Fruit fly (Drosophila melanogaster) whole organism, adult: Measurements from ENCODE around the gene CG10418.

ENCODE experiments used
- CG11617 ChIP-seq: fragments of 200-800 bp; sonication (Bioruptor generic); optimal IDR thresholded peaks from 2 replicates; lab custom pipeline; 2017; ENCODE audit warnings: mild to moderate bottlenecking, missing biosample characterization, missing genetic modification reagents, missing genetic modification characterization
- CG12768 ChIP-seq: fragments of 200-800 bp; sonication (Bioruptor generic); optimal IDR thresholded peaks from 2 replicates; lab custom pipeline; 2017; ENCODE audit warnings: missing biosample characterization, missing genetic modification characterization, mild to moderate bottlenecking, moderate library complexity, missing genetic modification reagents
- CG14711 ChIP-seq: fragments of 200-800 bp; sonication (Bioruptor generic); optimal IDR thresholded peaks from 2 replicates; lab custom pipeline; 2018; ENCODE audit warnings: missing biosample characterization, mild to moderate bottlenecking, missing genetic modification characterization, moderate library complexity
- CG1620 ChIP-seq: fragments of 200-800 bp; sonication (Bioruptor generic); optimal IDR thresholded peaks from 2 replicates; lab custom pipeline; 2016; ENCODE audit warnings: missing biosample characterization, missing genetic modification characterization
- CG33017 ChIP-seq: fragments of 200-800 bp; sonication (Bioruptor generic); optimal IDR thresholded peaks from 2 replicates; lab custom pipeline; 2018; ENCODE audit warnings: missing biosample characterization, mild to moderate bottlenecking, missing genetic modification characterization, moderate library complexity
- CG5204 ChIP-seq: fragments of 200-800 bp; sonication (Bioruptor generic); optimal IDR thresholded peaks from 2 replicates; lab custom pipeline; 2016; ENCODE audit warnings: missing biosample characterization, missing genetic modification characterization
- CG7045 ChIP-seq: fragments of 200-800 bp; sonication (Bioruptor generic); optimal IDR thresholded peaks from 2 replicates; lab custom pipeline; 2017; ENCODE audit warnings: missing biosample characterization, mild to moderate bottlenecking, missing genetic modification characterization
- CG7101 ChIP-seq: fragments of 200-800 bp; sonication (Bioruptor generic); optimal IDR thresholded peaks from 2 replicates; lab custom pipeline; 2018; ENCODE audit warnings: missing biosample characterization, mild to moderate bottlenecking, missing genetic modification characterization, moderate library complexity
- Clk ChIP-seq: fragments of 200-800 bp; sonication (Bioruptor generic); optimal IDR thresholded peaks from 2 replicates; lab custom pipeline; 2017; ENCODE audit warnings: missing biosample characterization, missing genetic modification characterization
- Crg-1 ChIP-seq: fragments of 200-800 bp; sonication (Bioruptor generic); optimal IDR thresholded peaks from 2 replicates; lab custom pipeline; 2016; ENCODE audit warnings: missing biosample characterization, missing genetic modification characterization
- Hr96 ChIP-seq: fragments of 200-800 bp; sonication (Bioruptor generic); optimal IDR thresholded peaks from 2 replicates; lab custom pipeline; 2016; ENCODE audit warnings: missing biosample characterization, missing genetic modification characterization
- Mnt ChIP-seq: fragments of 200-800 bp; sonication (Bioruptor generic); optimal IDR thresholded peaks from 2 replicates; lab custom pipeline; 2016; ENCODE audit warnings: missing biosample characterization, mild to moderate bottlenecking, missing genetic modification characterization
- bab1 ChIP-seq: fragments of 200-800 bp; sonication (Bioruptor generic); optimal IDR thresholded peaks from 3 replicates; lab custom pipeline; 2019; ENCODE audit warnings: missing biosample characterization, mild to moderate bottlenecking, missing genetic modification characterization, moderate library complexity
- cic ChIP-seq: fragments of 200-800 bp; sonication (Bioruptor generic); optimal IDR thresholded peaks from 2 replicates; lab custom pipeline; 2017; ENCODE audit warnings: missing biosample characterization, mild to moderate bottlenecking, missing genetic modification characterization, moderate library complexity
- cnc ChIP-seq, 2 experiments: fragments of >200 bp; optimal IDR thresholded peaks; 2 replicates each; lab custom pipeline; 2017
- kay ChIP-seq: fragments of 200-800 bp; sonication (Bioruptor generic); peaks from one replicate; lab custom pipeline; 2016; ENCODE audit warnings: missing biosample characterization, missing genetic modification characterization, borderline replicate concordance
- ovo ChIP-seq: fragments of 200-800 bp; sonication (Bioruptor generic); optimal IDR thresholded peaks from 2 replicates; lab custom pipeline; 2016; ENCODE audit warnings: missing biosample characterization, missing genetic modification characterization
- pad ChIP-seq: fragments of 200-800 bp; sonication (Bioruptor generic); optimal IDR thresholded peaks from 3 replicates; lab custom pipeline; 2017; ENCODE audit warnings: missing biosample characterization, missing genetic modification characterization, mild to moderate bottlenecking, moderate library complexity, missing genetic modification reagents
- tj ChIP-seq: fragments of 200-800 bp; sonication (Bioruptor generic); optimal IDR thresholded peaks from 3 replicates; lab custom pipeline; 2017; ENCODE audit warnings: missing biosample characterization, mild to moderate bottlenecking, missing genetic modification characterization, moderate library complexity
- toe ChIP-seq: fragments of 200-800 bp; sonication (Bioruptor generic); optimal IDR thresholded peaks from 2 replicates; lab custom pipeline; 2016; ENCODE audit warnings: missing biosample characterization, missing genetic modification characterization

Gene CG10418

DNA sequence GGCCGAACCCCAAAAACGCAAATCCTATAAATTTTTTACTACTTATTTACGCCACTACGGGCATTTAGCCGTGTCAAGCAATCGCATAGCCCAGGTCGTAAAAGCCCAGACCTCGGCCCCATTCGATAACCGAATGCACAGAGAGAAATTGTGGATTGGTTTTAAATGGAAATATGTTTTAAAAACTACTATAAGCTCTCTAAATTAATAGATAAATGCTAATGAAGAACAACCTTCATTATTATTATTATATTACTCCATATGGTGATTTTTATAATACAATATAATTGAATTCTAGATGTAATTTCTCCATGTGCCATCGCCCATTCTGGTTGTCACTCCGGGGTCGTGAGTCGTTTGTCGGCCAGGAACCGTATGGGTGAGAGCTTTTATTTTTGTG lies 30.6 kb upstream of the CG10418 start:
- TF ChIP-seq Crg-1 (GFP tag; lab: Kevin White, UChicago) (no peak), toe (GFP tag; lab: Kevin White, UChicago) (no peak), tj (GFP tag; lab: Kevin White, UChicago) (no peak), CG7101 (no peak), cic (GFP tag; lab: Kevin White, UChicago) (no peak), ovo (GFP tag; lab: Kevin White, UChicago) (no peak), kay (GFP tag; lab: Kevin White, UChicago) (no peak), Hr96 (GFP tag; lab: Kevin White, UChicago) (no peak), bab1 (no peak)

DNA sequence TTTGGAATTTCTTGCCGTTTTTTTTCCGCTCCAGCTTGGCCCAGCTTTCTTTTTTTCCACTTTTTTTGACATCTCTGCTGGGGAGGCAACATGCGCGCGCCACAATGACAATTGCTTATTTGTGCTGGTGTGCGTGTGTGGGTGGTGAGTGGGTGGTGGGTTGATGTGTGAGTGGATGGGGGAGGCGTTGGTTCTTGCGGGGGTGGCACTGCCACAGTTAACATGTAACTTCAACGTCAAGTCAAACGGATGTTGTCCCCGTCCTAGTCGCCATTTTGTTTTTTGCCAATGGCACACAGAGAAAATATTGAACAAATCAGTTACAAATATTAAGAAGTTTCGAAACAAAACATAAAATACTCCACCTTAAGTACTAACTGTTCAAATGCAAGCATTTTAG lies 26.0 kb upstream of the CG10418 start, which contains the start of gene CG44355:
Gene CG44355, plus strand, starts transcription at position 301 of the 400 bp plus-strand sequence.
- TF ChIP-seq pad (GFP tag; lab: Kevin White, UChicago) = no peak
- no peak for TF ChIP-seq CG33017
- no peak for TF ChIP-seq Clk (GFP tag; lab: Kevin White, UChicago)
- no peak for TF ChIP-seq bab1
- no peak for TF ChIP-seq Mnt (GFP tag; lab: Kevin White, UChicago)

DNA sequence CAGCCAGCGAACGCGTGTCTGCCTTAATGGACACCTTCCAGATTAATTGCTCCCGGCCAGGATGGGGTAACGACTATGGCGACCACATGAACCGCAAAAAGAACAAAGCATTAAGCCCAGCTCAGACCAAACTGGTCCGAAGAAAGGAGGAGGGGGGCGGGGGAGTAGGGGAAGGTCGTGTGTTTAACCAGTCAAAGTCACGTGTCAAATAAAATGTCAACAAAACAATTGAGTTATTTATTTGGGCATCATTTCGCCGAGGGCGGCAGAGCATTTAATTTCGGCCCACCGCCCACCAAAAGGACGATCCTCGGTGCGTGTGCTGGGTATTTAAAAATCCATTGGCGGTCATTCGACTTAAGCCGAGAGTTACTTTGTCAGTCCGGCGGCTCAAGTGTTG lies 23.2 kb upstream of the CG10418 start:
- TF ChIP-seq tj (GFP tag; lab: Kevin White, UChicago) (no peak), kay (GFP tag; lab: Kevin White, UChicago) (no peak), CG33017 (no peak), toe (GFP tag; lab: Kevin White, UChicago) (no peak), pad (GFP tag; lab: Kevin White, UChicago) (no peak), bab1 (no peak), Clk (GFP tag; lab: Kevin White, UChicago) (no peak), CG1620 (no peak), CG11617 (GFP tag; lab: Kevin White, UChicago) (no peak), CG14711 (tag; lab: Kevin White, UChicago) (no peak), CG5204 (GFP tag; lab: Kevin White, UChicago) (no peak), Hr96 (GFP tag; lab: Kevin White, UChicago) (no peak), Crg-1 (GFP tag; lab: Kevin White, UChicago) (no peak), CG12768 (GFP tag; lab: Kevin White, UChicago) (no peak), Mnt (GFP tag; lab: Kevin White, UChicago) (no peak), cic (GFP tag; lab: Kevin White, UChicago) (no peak), CG7101 (no peak), CG7045 (GFP tag; lab: Kevin White, UChicago) (no peak), cnc (optimal IDR thresholded peaks at IDR 0.05; lab: Kevin White, UChicago) (no peak)

DNA sequence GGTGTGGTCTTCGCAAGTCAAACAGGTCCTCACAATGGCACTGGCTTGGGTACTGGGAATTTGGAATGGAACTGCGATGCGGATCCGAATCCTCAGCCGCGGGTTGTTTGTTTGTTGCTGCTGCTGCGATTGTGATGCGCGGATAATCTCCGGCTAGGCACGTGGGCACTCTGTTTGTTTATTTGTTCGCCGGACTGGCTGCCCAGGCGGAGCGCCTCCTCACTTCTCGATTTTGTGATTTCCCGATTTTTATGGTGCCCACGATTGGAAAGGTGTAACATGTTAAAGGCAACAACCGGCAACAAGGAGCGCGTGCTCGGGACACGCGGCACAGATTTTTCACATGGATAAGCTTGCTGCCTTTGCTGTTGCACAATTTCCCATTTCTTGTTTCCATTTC lies 16.7 kb upstream of the CG10418 start:
- TF ChIP-seq Mnt (GFP tag; lab: Kevin White, UChicago) (no peak), kay (GFP tag; lab: Kevin White, UChicago) (no peak), cnc (optimal IDR thresholded peaks at IDR 0.05; lab: Kevin White, UChicago) (no peak), CG1620 (no peak), cic (GFP tag; lab: Kevin White, UChicago) (no peak), CG14711 (tag; lab: Kevin White, UChicago) (no peak), bab1 (no peak), CG7045 (GFP tag; lab: Kevin White, UChicago) (no peak), CG12768 (GFP tag; lab: Kevin White, UChicago) (no peak), toe (GFP tag; lab: Kevin White, UChicago) (no peak), ovo (GFP tag; lab: Kevin White, UChicago) (no peak), CG5204 (GFP tag; lab: Kevin White, UChicago) (no peak), CG33017 (no peak), Hr96 (GFP tag; lab: Kevin White, UChicago) (no peak), CG7101 (no peak), CG11617 (GFP tag; lab: Kevin White, UChicago) (no peak), Clk (GFP tag; lab: Kevin White, UChicago) (no peak), tj (GFP tag; lab: Kevin White, UChicago) (no peak)

DNA sequence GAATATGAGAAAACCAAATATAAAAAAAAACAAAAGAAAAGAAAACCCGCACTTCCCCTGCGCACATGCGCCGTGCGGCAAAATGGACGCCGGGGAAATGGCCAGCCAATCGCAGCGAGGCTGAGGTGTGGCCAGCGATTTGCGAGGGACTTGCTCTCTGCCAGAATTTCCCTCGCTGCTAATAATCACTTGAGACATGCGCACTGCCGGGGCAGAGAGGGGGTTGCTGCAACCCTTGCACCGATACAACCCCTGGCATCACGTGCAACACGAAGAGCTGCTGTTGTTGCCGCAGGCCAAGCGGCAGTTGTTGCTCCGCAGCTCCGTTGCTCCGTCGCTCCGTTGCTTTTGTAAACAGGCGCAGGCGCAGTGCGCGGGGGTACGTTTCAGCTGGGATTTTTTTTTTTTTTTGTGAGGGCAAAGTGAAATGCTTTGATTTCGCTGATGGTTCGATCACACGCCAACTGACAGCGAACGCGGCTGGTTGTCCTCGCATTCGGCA lies 7.6 kb upstream of the CG10418 start, which contains the start of gene Lmx1a:
Gene Lmx1a, plus strand, starts transcription at position 452 of the 502 bp plus-strand sequence.
- no peak for TF ChIP-seq Mnt (GFP tag; lab: Kevin White, UChicago)
- TF ChIP-seq CG7101 = no peak
- TF ChIP-seq CG33017 = no peak
- no peak for TF ChIP-seq cnc (optimal IDR thresholded peaks at IDR 0.05; lab: Kevin White, UChicago)
- TF ChIP-seq bab1 = no peak
- TF ChIP-seq kay (GFP tag; lab: Kevin White, UChicago) = no peak
- TF ChIP-seq CG5204 (GFP tag; lab: Kevin White, UChicago) = no peak
- TF ChIP-seq ovo (GFP tag; lab: Kevin White, UChicago) = no peak
- TF ChIP-seq pad (GFP tag; lab: Kevin White, UChicago) = peak; percentile 53

DNA sequence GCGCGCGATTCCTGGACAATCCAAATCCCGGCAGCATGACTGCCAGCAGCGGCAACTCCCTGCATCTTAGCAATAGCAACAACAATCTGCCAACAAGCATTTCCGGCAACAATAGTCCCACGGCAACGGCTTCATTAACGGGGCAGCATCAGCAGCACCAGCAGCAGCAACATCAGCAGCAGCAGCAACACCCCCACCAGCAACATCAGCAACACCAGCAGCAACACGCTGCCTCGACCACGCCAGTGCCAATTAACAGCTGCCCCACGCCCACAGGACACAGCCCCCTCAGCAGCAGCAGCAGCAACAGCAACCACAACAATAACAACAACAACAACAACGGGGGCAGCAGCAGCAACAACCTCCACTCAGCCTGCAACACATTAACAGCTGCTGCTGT lies 6.9 kb upstream of the CG10418 start:
- TF ChIP-seq toe (GFP tag; lab: Kevin White, UChicago) (no peak), CG7101 (no peak), CG5204 (GFP tag; lab: Kevin White, UChicago) (no peak), CG1620 (no peak), Hr96 (GFP tag; lab: Kevin White, UChicago) (no peak), CG7045 (GFP tag; lab: Kevin White, UChicago) (no peak), CG12768 (GFP tag; lab: Kevin White, UChicago) (no peak), cic (GFP tag; lab: Kevin White, UChicago) (no peak), cnc (optimal IDR thresholded peaks at IDR 0.05; lab: Kevin White, UChicago) (no peak), Crg-1 (GFP tag; lab: Kevin White, UChicago) (no peak), CG11617 (GFP tag; lab: Kevin White, UChicago) (no peak)
